Worm (Caenorhabditis elegans): ENCODE data around the gene C31H2.14.

C31H2.14 gene

DNA sequence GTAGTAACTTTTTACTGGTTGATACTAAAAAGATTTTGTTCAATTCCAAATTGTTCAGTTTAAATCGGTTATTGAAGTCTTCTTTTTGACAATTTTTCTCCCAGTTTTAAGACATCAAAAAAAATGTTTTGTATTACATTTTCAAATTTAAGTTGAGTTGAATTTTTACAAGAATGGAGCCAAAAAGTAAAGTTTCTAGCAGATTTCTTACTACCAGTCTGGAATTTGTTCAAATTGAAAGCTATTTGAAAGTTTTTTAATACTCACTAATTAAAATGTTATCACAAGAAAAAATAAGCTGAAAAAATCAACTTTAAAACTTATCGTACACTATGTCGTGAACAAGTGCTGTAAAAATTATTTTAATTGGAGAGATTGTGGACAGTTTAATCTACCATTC lies 42.0 kb downstream of the C31H2.14 start:
- TF ChIP-seq nhr-28 (tag; optimal IDR thresholded peaks at IDR 0.05) (no peak), zag-1 (tag; optimal IDR thresholded peaks at IDR 0.05) (no peak), lsy-2 (tag; optimal IDR thresholded peaks at IDR 0.05) (no peak), nhr-76 (tag; optimal IDR thresholded peaks at IDR 0.05) (no peak), sdz-12 (GFP tag; optimal IDR thresholded peaks at IDR 0.05) (no peak), aha-1 (tag) (peak; percentile 97), fkh-10 (GFP tag; optimal IDR thresholded peaks at IDR 0.05) (no peak)

DNA sequence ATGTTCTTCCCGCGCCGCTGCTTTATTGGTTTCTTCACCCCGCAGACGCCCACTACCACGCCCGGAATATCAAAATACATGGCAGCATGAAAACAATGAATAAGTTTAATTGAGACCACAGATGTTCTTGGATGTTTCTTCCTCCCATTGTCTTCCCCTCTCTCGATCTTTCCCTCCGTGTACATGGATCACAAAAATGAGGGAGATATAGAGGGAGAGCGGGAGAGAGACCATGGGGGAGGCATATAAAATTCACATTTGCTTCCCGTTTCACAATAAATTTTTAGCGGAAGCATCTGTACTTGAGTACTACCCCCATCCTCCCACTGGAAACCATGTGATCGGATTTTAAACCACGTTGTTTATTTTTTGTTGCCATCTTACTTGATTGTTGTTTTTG lies 45.4 kb downstream of the C31H2.14 start:
- TF ChIP-seq Y48G9A.11 (GFP tag; IDR thresholded peaks at IDR 0.05) (no peak), unc-62 (GFP tag; optimal IDR thresholded peaks at IDR 0.05 in 1 of 2) (peak in 1 of 2 experiments; percentile 11), unc-62 (tag; optimal IDR thresholded peaks at IDR 0.05) (no peak)

DNA sequence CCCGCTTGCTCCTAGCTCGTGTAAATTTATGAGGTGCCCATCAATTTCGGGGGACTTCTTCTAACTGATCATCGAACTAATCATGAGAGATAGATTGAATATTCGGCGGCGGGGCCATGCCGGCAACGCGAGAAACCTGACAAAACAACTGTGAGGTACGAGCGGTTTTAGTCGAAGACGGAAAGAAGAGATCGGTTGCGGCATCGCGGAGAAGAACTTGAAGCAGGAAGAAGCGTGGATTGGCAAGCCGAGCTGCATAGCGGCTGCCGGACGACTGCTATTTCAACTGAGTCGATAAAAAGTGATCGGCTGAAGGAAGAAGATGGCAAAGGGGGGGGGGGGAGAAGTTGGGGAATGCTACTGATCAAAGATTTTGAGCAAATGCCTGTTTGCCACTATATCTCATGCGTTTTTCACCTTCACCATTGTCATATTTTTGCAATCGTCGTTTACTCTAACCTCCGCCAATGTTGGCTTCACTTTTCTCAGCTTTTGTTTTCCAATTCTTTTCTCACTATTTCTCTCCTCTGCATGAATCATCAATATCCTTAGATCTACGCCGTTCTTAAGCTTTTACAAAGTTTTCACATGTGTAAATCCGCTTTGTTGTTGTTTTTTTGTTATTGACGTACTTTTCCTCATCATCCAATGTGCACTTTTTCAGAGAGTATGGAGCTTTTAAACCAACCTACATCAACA lies 47.6 kb downstream of the C31H2.14 start, which contains the start of gene pqn-62:
TSS of gene pqn-62 (plus strand) at position 649 of the 699 bp plus-strand sequence.
- TF ChIP-seq aha-1 (tag) (peak; percentile 74), spr-1 (tag; optimal IDR thresholded peaks at IDR 0.05) (no peak), hlh-11 (tag; optimal IDR thresholded peaks at IDR 0.05) (peak; percentile 47), F10B5.3 (tag; optimal IDR thresholded peaks at IDR 0.05) (no peak), tra-1 (GFP tag; IDR thresholded peaks at IDR 0.05) (0 out of 2 replicates have a peak, but pooled peaks have one; percentile 6)

DNA sequence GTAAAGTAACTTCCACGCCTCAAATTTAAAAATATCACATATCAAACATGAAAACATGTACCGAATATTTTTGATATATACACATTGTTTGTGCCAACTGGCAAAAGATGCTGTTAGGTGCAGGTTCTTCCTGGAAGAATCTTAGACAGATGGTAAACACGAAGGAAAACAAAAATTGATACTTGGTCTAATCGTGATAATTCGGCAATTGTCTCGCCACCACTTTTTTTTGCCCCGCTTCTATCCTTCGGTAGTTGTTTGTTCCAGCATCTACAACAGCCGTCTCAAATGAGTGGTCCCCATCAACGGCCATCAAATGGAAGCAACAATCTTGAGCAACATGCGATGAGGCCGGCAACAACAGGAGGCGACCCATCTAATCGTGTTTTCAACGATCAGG lies 49.4 kb downstream of the C31H2.14 start:
- TF ChIP-seq daf-19 (GFP tag; conservative IDR thresholded peaks at IDR 0.05) (no peak), nhr-11 (tag; optimal IDR thresholded peaks at IDR 0.05) (peak; percentile 19), unc-39 (tag; optimal IDR thresholded peaks at IDR 0.05) (no peak), hlh-11 (tag; optimal IDR thresholded peaks at IDR 0.05) (peak; percentile 17), nhr-48 (tag; optimal IDR thresholded peaks at IDR 0.05) (no peak), gei-8 (GFP tag; optimal IDR thresholded peaks at IDR 0.05) (no peak), T20F7.1 (GFP tag; optimal IDR thresholded peaks at IDR 0.05) (no peak), daf-8 (GFP tag; IDR thresholded peaks at IDR 0.05) (no peak), fos-1 (tag; optimal IDR thresholded peaks at IDR 0.05) (no peak), skn-1 (tag; optimal IDR thresholded peaks at IDR 0.05) (no peak), Y5F2A.4 (GFP tag; optimal IDR thresholded peaks at IDR 0.05) (no peak), pqm-1 (tag; optimal IDR thresholded peaks at IDR 0.05) (no peak), tag-97 (GFP tag; IDR thresholded peaks at IDR 0.05) (no peak), F26F4.8 (GFP tag; conservative IDR thresholded peaks at IDR 0.05) (no peak), mes-2 (tag; optimal IDR thresholded peaks at IDR 0.05; ENCODE audit: poor library complexity, severe bottlenecking) (no peak), arid-1 (GFP tag; conservative IDR thresholded peaks at IDR 0.05) (no peak), D1046.2 (GFP tag; IDR thresholded peaks at IDR 0.05) (no peak), saeg-2 (GFP tag; IDR thresholded peaks at IDR 0.05) (no peak), zfp-2 (tag; optimal IDR thresholded peaks at IDR 0.05) (no peak), nhr-76 (tag; optimal IDR thresholded peaks at IDR 0.05) (no peak), hlh-30 (tag; optimal IDR thresholded peaks at IDR 0.05; ENCODE audit: insufficient read depth) (no peak), pha-4 (GFP tag; IDR thresholded peaks at IDR 0.05) (no peak), pha-4 (tag; optimal IDR thresholded peaks at IDR 0.05) (no peak), dmd-6 (GFP tag; IDR thresholded peaks at IDR 0.05) (no peak), daf-16 (GFP tag; optimal IDR thresholded peaks at IDR 0.05) (peak in 1 of 2 experiments; percentile 99), daf-16 (tag; optimal IDR thresholded peaks at IDR 0.05) (no peak), lin-38 (GFP tag; IDR thresholded peaks at IDR 0.05) (no peak)
